Worm (Caenorhabditis elegans): ENCODE data around the gene C27A7.5.

C27A7.5 gene

DNA sequence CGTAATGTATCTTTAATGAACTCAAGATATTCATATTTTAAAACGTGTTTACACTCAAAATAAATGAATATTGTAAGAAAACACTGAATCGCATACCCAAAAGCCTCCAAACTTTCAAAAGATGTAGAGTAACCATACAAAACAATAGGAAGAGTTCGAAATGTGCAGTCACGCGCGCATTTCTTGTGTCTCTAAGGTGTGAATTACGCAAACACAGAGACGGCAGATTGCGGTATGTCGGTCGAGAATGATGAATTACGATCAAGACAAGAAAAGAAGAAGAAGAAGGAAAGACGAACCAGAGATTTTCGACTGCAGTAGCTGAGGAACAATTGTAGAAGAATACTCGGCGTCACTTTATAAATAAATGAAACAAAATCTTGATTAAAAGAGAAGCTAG, 50.7 kb downstream of the C27A7.5 start, which contains the start of gene lhpp-1 (continued):
- TF ChIP-seq dpl-1 (GFP tag; optimal IDR thresholded peaks at IDR 0.05) (peak; percentile 11), duxl-1 (tag; optimal IDR thresholded peaks at IDR 0.05; ENCODE audit: poor library complexity) (no peak), ctbp-1 (GFP tag; IDR thresholded peaks at IDR 0.05) (no peak), F49E8.2 (tag; optimal IDR thresholded peaks at IDR 0.05; ENCODE audit: borderline replicate concordance) (no peak)

DNA sequence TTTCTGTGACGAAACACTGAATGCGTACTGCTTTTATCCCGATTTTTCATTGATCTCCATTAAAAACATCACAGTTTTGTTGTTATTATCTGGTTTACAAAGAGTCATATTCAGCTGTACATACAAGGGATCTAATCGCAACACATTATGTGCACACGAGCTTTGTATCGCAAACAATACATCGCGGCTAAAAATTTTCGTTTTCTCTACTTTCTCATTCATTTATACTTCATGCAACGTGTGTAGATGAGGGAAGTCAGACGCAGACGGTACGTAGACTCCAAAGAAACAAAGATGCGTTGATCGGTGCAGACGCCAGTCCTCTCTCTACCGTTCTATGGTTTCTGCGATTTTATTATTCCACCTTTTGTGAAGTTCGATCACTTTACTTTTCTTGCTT, 55.3 kb downstream of the C27A7.5 start, which contains the start of gene nhr-136:
Gene nhr-136 (plus strand): TSS at position 301 of the 400 bp plus-strand sequence.
- no peak for TF ChIP-seq rbr-2 (tag; optimal IDR thresholded peaks at IDR 0.05)
- TF ChIP-seq nhr-76 (tag; optimal IDR thresholded peaks at IDR 0.05), result no peak
- TF ChIP-seq dve-1 (tag; optimal IDR thresholded peaks at IDR 0.05; ENCODE audit: insufficient read depth), result peak; percentile 26
- TF ChIP-seq mep-1 (tag; optimal IDR thresholded peaks at IDR 0.05), result no peak
- TF ChIP-seq set-16 (GFP tag; IDR thresholded peaks at IDR 0.05), result no peak
- TF ChIP-seq T26A8.4 (GFP tag; IDR thresholded peaks at IDR 0.05), result no peak
- peak; percentile 39 for TF ChIP-seq mxl-3 (GFP tag; optimal IDR thresholded peaks at IDR 0.05)
- no peak for TF ChIP-seq aha-1 (tag)
- TF ChIP-seq ama-1 (optimal IDR thresholded peaks at IDR 0.05), result no peak
- TF ChIP-seq lin-39 (tag; optimal IDR thresholded peaks at IDR 0.05), result no peak
- TF ChIP-seq daf-16 (GFP tag; optimal IDR thresholded peaks at IDR 0.05), result no peak
- peak; percentile 5 for TF ChIP-seq daf-16 (tag; optimal IDR thresholded peaks at IDR 0.05)
- TF ChIP-seq nhr-42 (GFP tag; IDR thresholded peaks at IDR 0.05), result no peak
- no peak for TF ChIP-seq egl-43 (GFP tag; IDR thresholded peaks at IDR 0.05)
- TF ChIP-seq nhr-28 (tag; optimal IDR thresholded peaks at IDR 0.05), result peak; percentile 42

Measured in whole organism, L4 larva.